Worm (Caenorhabditis elegans): ENCODE results near the gene C12D12.1.

ce11 chrX:3538067-3538466 lies 39.0 kb downstream of the C12D12.1 start:
- TF ChIP-seq nhr-237 (tag; optimal IDR thresholded peaks at IDR 0.05), result no peak
- TF ChIP-seq nhr-77 (tag; optimal IDR thresholded peaks at IDR 0.05), result no peak
- TF ChIP-seq nhr-11 (tag; optimal IDR thresholded peaks at IDR 0.05), result no peak
- TF ChIP-seq unc-62 (GFP tag; optimal IDR thresholded peaks at IDR 0.05), result no peak
- no peak for TF ChIP-seq unc-39 (tag; optimal IDR thresholded peaks at IDR 0.05)
- no peak for TF ChIP-seq mml-1 (tag; optimal IDR thresholded peaks at IDR 0.05)
- TF ChIP-seq nhr-25 (tag; optimal IDR thresholded peaks at IDR 0.05), result no peak

All from whole organism, L3 larva.